Fruit fly (Drosophila melanogaster): Measurements from ENCODE around the gene tctn.

DNA sequence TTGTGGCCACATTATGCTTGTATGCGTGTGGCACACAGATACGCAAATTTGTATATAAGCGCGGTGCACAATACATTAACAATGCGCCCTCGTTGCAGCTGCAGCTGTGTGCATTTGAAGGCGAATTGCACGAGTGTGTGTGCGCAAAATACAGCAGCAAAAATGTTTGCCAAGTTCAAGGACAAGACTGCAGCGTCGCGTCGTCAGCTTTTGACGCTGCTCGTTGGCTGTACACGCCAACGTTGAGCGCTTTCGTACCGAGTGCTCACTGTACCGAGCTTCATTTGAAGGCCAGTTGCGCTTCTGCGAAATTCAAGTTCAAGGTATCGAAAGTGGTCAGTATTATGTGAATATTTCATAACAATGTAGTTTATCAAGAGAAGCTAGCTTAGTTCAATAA is 43.7 kb downstream of the tctn start:
- TF ChIP-seq mirr (GFP tag; optimal IDR thresholded peaks at IDR 0.05): no peak
- no peak for TF ChIP-seq gt (GFP tag; IDR thresholded peaks at IDR 0.05)

Measured in whole organism, embryonic.